Worm (Caenorhabditis elegans) whole organism, L3 larva: ENCODE measurements around the gene Y57G11C.1130.

Experiments used
- ceh-82 ChIP-seq: fragments of 150-350 bp; optimal IDR thresholded peaks from 2 replicates; lab custom pipeline; 2014; ENCODE audit warnings: missing biosample characterization, missing genetic modification characterization
- elt-1 ChIP-seq: fragments of 150-350 bp; optimal IDR thresholded peaks from 2 replicates; lab custom pipeline; 2014; ENCODE audit warnings: missing biosample characterization, missing genetic modification characterization
- nhr-11 ChIP-seq: fragments of 150-350 bp; optimal IDR thresholded peaks from 2 replicates; lab custom pipeline; 2014; ENCODE audit warnings: missing biosample characterization, missing genetic modification characterization
- nhr-23 ChIP-seq: fragments of 150-350 bp; optimal IDR thresholded peaks from 2 replicates; lab custom pipeline; 2014; ENCODE audit warnings: missing biosample characterization, missing genetic modification reagents, missing genetic modification characterization
- nhr-76 ChIP-seq: fragments of 150-350 bp; sonication (generic microtip); optimal IDR thresholded peaks from 5 replicates; lab custom pipeline; 2014; ENCODE audit warnings: missing biosample characterization, missing genetic modification characterization
- pqm-1 ChIP-seq: fragments of 150-350 bp; optimal IDR thresholded peaks from 2 replicates; lab custom pipeline; 2017; ENCODE audit warnings: missing biosample characterization, missing genetic modification characterization, inconsistent platforms
- ztf-4 ChIP-seq: fragments of 150-350 bp; optimal IDR thresholded peaks from 2 replicates; lab custom pipeline; 2014; ENCODE audit warnings: missing biosample characterization, missing genetic modification characterization

- TF ChIP-seq elt-1 (no peak), pqm-1 (no peak), ceh-82 (tag; lab: Kevin White, UChicago) (no peak), nhr-23 (tag; lab: Kevin White, UChicago) (no peak), nhr-11 (no peak), nhr-76 (tag; lab: Kevin White, UChicago) (no peak), ztf-4 (no peak)
Observed at ce11 chrIV:14769218-14769835, 13.0 kb upstream of the Y57G11C.1130 start, which contains the start of gene Y57G11C.43.
